Fruit fly (Drosophila melanogaster) whole organism, pupa: ENCODE measurements around the gene RpL37A.

Experiments
- CG12605 ChIP-seq: fragments of 200-800 bp; sonication (Bioruptor generic); IDR thresholded peaks from 2 replicates; pipeline ENCODE4 v1.3.6; 2022; ENCODE audit warnings: missing biosample characterization, missing genetic modification characterization
- CG13204 ChIP-seq: fragments of 200-800 bp; sonication (Bioruptor generic); optimal IDR thresholded peaks from 2 replicates; lab custom pipeline; 2018; ENCODE audit warnings: missing biosample characterization, mild to moderate bottlenecking, missing genetic modification characterization, moderate library complexity
- CG8159 ChIP-seq: fragments of 200-800 bp; sonication (Bioruptor generic); optimal IDR thresholded peaks from 3 replicates; lab custom pipeline; 2018; ENCODE audit warnings: missing biosample characterization, mild to moderate bottlenecking, missing genetic modification characterization, moderate library complexity
- CG9948 ChIP-seq: fragments of 200-800 bp; sonication (Bioruptor generic); optimal IDR thresholded peaks from 2 replicates; lab custom pipeline; 2018; ENCODE audit warnings: missing biosample characterization, mild to moderate bottlenecking, missing genetic modification characterization, moderate library complexity
- D1 ChIP-seq: fragments of 200-800 bp; sonication (Bioruptor generic); optimal IDR thresholded peaks from 2 replicates; lab custom pipeline; 2018; ENCODE audit warnings: missing biosample characterization, mild to moderate bottlenecking, missing genetic modification characterization, moderate library complexity
- EcR ChIP-seq: fragments of 200-800 bp; sonication (Bioruptor generic); optimal IDR thresholded peaks from 3 replicates; lab custom pipeline; 2019; ENCODE audit warnings: missing biosample characterization, missing genetic modification characterization, mild to moderate bottlenecking, moderate library complexity, missing genetic modification reagents
- Ets98B ChIP-seq: fragments of 200-800 bp; sonication (Bioruptor generic); IDR thresholded peaks from 2 replicates; pipeline ENCODE4 v1.3.6; 2022; ENCODE audit warnings: missing biosample characterization, missing genetic modification characterization
- Pif1B ChIP-seq: fragments of 200-800 bp; sonication (Bioruptor generic); optimal IDR thresholded peaks from 3 replicates; lab custom pipeline; 2016; ENCODE audit warnings: missing biosample characterization, missing genetic modification characterization
- fd96Ca ChIP-seq: fragments of 200-800 bp; sonication (Bioruptor generic); IDR thresholded peaks from 3 replicates; pipeline ENCODE4 v1.3.6; 2022; ENCODE audit warnings: missing biosample characterization, missing genetic modification characterization
- gl ChIP-seq: fragments of 200-800 bp; sonication (Bioruptor generic); optimal IDR thresholded peaks from 2 replicates; lab custom pipeline; 2018; ENCODE audit warnings: missing biosample characterization, mild to moderate bottlenecking, missing genetic modification characterization

dm6 chr2L:5111261-5111922, 40.6 kb downstream of the RpL37A start:
- TF ChIP-seq gl (tag; lab: Kevin White, UChicago) (no peak), CG9948 (no peak), CG13204 (GFP tag; lab: Kevin White, UChicago) (no peak), fd96Ca (GFP tag; lab: Robert Waterston, UW) (no peak), CG8159 (no peak), Ets98B (GFP tag; lab: Robert Waterston, UW) (no peak), D1 (tag; lab: Kevin White, UChicago) (no peak), EcR (no peak), Pif1B (GFP tag; lab: Kevin White, UChicago) (no peak), CG12605 (GFP tag; lab: Robert Waterston, UW) (no peak)
